Worm (Caenorhabditis elegans): ENCODE results near the gene ZC477.2.

ZC477.2 gene

ce11 chrIV:7084632-7085160, 23.3 kb upstream of the ZC477.2 start, which contains the start of gene rps-4 (continued):
- TF ChIP-seq arid-1 (GFP tag; conservative IDR thresholded peaks at IDR 0.05): peak; percentile 58; the same call in 1 of the 2 replicates
- no peak for TF ChIP-seq zip-2 (tag; optimal IDR thresholded peaks at IDR 0.05)
- peak; percentile 42 for TF ChIP-seq unc-130 (GFP tag; optimal IDR thresholded peaks at IDR 0.05)
- no peak for TF ChIP-seq egl-43 (GFP tag; IDR thresholded peaks at IDR 0.05)
- TF ChIP-seq nhr-11 (tag; optimal IDR thresholded peaks at IDR 0.05): peak; percentile 81
- peak; percentile 66 for TF ChIP-seq mdt-29 (GFP tag; IDR thresholded peaks at IDR 0.05)
- peak; percentile 91 for TF ChIP-seq hlh-11 (tag; optimal IDR thresholded peaks at IDR 0.05)
- TF ChIP-seq lin-1 (GFP tag; IDR thresholded peaks at IDR 0.05): no peak
- TF ChIP-seq Y5F2A.4 (GFP tag; optimal IDR thresholded peaks at IDR 0.05): no peak
- no peak for TF ChIP-seq dmd-8 (GFP tag; IDR thresholded peaks at IDR 0.05)
- 0 out of 2 replicates have a peak, but pooled peaks have one; percentile 39 for TF ChIP-seq zfp-3 (GFP tag; conservative IDR thresholded peaks at IDR 0.05)
- TF ChIP-seq nhr-41 (GFP tag; IDR thresholded peaks at IDR 0.05): no peak
- TF ChIP-seq duxl-1 (tag; optimal IDR thresholded peaks at IDR 0.05; ENCODE audit: poor library complexity): no peak
- no peak for TF ChIP-seq mxl-2 (GFP tag; conservative IDR thresholded peaks at IDR 0.05)
- TF ChIP-seq lsy-2 (tag; optimal IDR thresholded peaks at IDR 0.05): peak in 1 of 2 experiments; percentile 93
- TF ChIP-seq nhr-76 (tag; optimal IDR thresholded peaks at IDR 0.05): no peak
- peak; percentile 74 for TF ChIP-seq lin-15B (tag; optimal IDR thresholded peaks at IDR 0.05)
- no peak for TF ChIP-seq Y105C5A.15 (GFP tag; IDR thresholded peaks at IDR 0.05)
- TF ChIP-seq R02D3.7 (tag; optimal IDR thresholded peaks at IDR 0.05): no peak
- no peak for TF ChIP-seq ZK546.5 (tag; optimal IDR thresholded peaks at IDR 0.05)
- no peak for TF ChIP-seq ctbp-1 (GFP tag; IDR thresholded peaks at IDR 0.05)
- no peak for TF ChIP-seq ceh-32 (tag; optimal IDR thresholded peaks at IDR 0.05; ENCODE audit: poor library complexity)
- 0 out of 2 replicates have a peak, but pooled peaks have one; percentile 38 for TF ChIP-seq ZK337.2 (GFP tag; IDR thresholded peaks at IDR 0.05)
- TF ChIP-seq nhr-6 (tag; optimal IDR thresholded peaks at IDR 0.05): peak; percentile 85
- peak in 1 of 2 experiments; percentile 67 for TF ChIP-seq hif-1 (tag; optimal IDR thresholded peaks at IDR 0.05)
- TF ChIP-seq madf-9 (GFP tag; conservative IDR thresholded peaks at IDR 0.05): no peak; the same call in 1 of the 2 replicates
- TF ChIP-seq aly-2 (tag; optimal IDR thresholded peaks at IDR 0.05): no peak
- TF ChIP-seq tra-1 (GFP tag; IDR thresholded peaks at IDR 0.05): peak; percentile 73; the same call in 1 of the 2 replicates
- peak; percentile 68 for TF ChIP-seq pha-4 (GFP tag; IDR thresholded peaks at IDR 0.05)
- peak; percentile 62 for TF ChIP-seq pha-4 (tag; optimal IDR thresholded peaks at IDR 0.05)
- TF ChIP-seq gei-8 (GFP tag; optimal IDR thresholded peaks at IDR 0.05): no peak
- peak; percentile 83 for TF ChIP-seq dmd-6 (GFP tag; IDR thresholded peaks at IDR 0.05)
- TF ChIP-seq egl-27 (tag; optimal IDR thresholded peaks at IDR 0.05): no peak
- 0 out of 2 replicates have a peak, but pooled peaks have one; percentile 36 for TF ChIP-seq D1046.2 (GFP tag; IDR thresholded peaks at IDR 0.05)
- TF ChIP-seq ceh-62 (tag; optimal IDR thresholded peaks at IDR 0.05): no peak
- TF ChIP-seq hlh-30 (tag; optimal IDR thresholded peaks at IDR 0.05; ENCODE audit: insufficient read depth): no peak
- TF ChIP-seq nhr-48 (tag; optimal IDR thresholded peaks at IDR 0.05): peak; percentile 53
- peak; percentile 65 for TF ChIP-seq lin-13 (GFP tag; optimal IDR thresholded peaks at IDR 0.05)
- peak; percentile 87 for TF ChIP-seq nhr-28 (tag; optimal IDR thresholded peaks at IDR 0.05)
- TF ChIP-seq ama-1 (optimal IDR thresholded peaks at IDR 0.05): peak; percentile 43
- no peak for TF ChIP-seq lir-3 (tag; optimal IDR thresholded peaks at IDR 0.05)
- peak; percentile 65 for TF ChIP-seq spr-1 (tag; optimal IDR thresholded peaks at IDR 0.05)
- TF ChIP-seq saeg-2 (GFP tag; IDR thresholded peaks at IDR 0.05): no peak
- no peak for TF ChIP-seq madf-5 (GFP tag; IDR thresholded peaks at IDR 0.05)
- TF ChIP-seq snpc-4 (tag; optimal IDR thresholded peaks at IDR 0.05): no peak
- peak; percentile 96 for TF ChIP-seq dve-1 (tag; optimal IDR thresholded peaks at IDR 0.05; ENCODE audit: insufficient read depth)
- TF ChIP-seq cey-2 (tag; optimal IDR thresholded peaks at IDR 0.05; ENCODE audit: borderline replicate concordance, insufficient read depth): no peak
- peak; percentile 61 for TF ChIP-seq nhr-102 (tag; optimal IDR thresholded peaks at IDR 0.05)
- TF ChIP-seq F44E2.7 (GFP tag; IDR thresholded peaks at IDR 0.05): no peak
- no peak for TF ChIP-seq lin-29 (GFP tag; IDR thresholded peaks at IDR 0.05)
